Fruit fly (Drosophila melanogaster): ENCODE results near the gene Oscillin.

DNA sequence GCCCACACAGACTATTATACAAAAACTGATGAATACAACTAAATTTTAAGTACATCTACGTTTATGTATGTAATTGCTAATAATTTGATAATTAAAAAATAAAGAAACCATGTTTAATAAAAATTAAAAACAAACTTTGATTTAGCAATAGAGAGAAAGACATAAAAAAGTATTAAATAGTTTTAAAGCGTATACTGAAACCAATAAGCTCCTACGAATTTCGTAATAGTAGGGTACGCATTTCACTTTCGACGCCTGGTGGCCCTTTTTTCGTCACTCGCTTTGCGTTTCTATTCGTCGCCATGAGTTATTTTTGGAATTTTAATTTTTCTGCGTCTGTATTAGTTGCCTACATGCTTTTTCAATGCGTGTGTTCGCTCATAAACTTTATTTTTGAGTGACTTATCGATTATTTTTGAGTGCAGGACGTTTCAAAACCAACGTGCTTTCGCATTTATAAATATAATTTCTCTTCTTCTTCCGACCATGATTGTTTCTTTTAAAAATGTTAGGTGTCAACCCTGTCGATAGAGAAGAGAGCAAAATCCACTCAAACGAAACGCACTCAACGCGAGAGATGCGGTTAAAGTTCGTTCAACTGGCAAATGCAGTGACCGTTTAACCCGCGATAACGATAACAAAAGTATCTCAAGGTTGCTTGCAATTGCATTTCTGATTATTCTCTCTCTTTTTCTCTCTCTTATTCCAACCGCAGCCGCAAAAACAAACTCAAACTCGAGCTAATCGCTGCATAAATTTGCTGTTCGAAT is at the start of gene Oscillin:
- TF ChIP-seq bab1 (GFP tag; optimal IDR thresholded peaks at IDR 0.05) (peak; percentile 65), toe (GFP tag; optimal IDR thresholded peaks at IDR 0.05) (no peak), ovo (GFP tag; optimal IDR thresholded peaks at IDR 0.05) (no peak), pad (GFP tag; optimal IDR thresholded peaks at IDR 0.05) (peak; percentile 31), cnc (optimal IDR thresholded peaks at IDR 0.05) (peak in 1 of 2 experiments; percentile 21), cic (GFP tag; optimal IDR thresholded peaks at IDR 0.05) (no peak), CG7101 (tag; optimal IDR thresholded peaks at IDR 0.05) (peak; percentile 31), CG1620 (GFP tag; optimal IDR thresholded peaks at IDR 0.05) (no peak), kay (GFP tag; ENCODE audit: borderline replicate concordance) (peak; percentile 87)
